Fruit fly (Drosophila melanogaster) whole organism, adult: ENCODE results near the gene Iru.

ENCODE experiments used
- CG11617 ChIP-seq: fragments of 200-800 bp; sonication (Bioruptor generic); optimal IDR thresholded peaks from 2 replicates; lab custom pipeline; 2017; ENCODE audit warnings: mild to moderate bottlenecking, missing biosample characterization, missing genetic modification reagents, missing genetic modification characterization
- CG12768 ChIP-seq: fragments of 200-800 bp; sonication (Bioruptor generic); optimal IDR thresholded peaks from 2 replicates; lab custom pipeline; 2017; ENCODE audit warnings: missing biosample characterization, missing genetic modification characterization, mild to moderate bottlenecking, moderate library complexity, missing genetic modification reagents
- CG33017 ChIP-seq: fragments of 200-800 bp; sonication (Bioruptor generic); optimal IDR thresholded peaks from 2 replicates; lab custom pipeline; 2018; ENCODE audit warnings: missing biosample characterization, mild to moderate bottlenecking, missing genetic modification characterization, moderate library complexity
- CG7045 ChIP-seq: fragments of 200-800 bp; sonication (Bioruptor generic); optimal IDR thresholded peaks from 2 replicates; lab custom pipeline; 2017; ENCODE audit warnings: missing biosample characterization, mild to moderate bottlenecking, missing genetic modification characterization
- Clk ChIP-seq: fragments of 200-800 bp; sonication (Bioruptor generic); optimal IDR thresholded peaks from 2 replicates; lab custom pipeline; 2017; ENCODE audit warnings: missing biosample characterization, missing genetic modification characterization
- cnc ChIP-seq, 2 experiments: fragments of >200 bp; optimal IDR thresholded peaks; 2 replicates each; lab custom pipeline; 2017
- kay ChIP-seq: fragments of 200-800 bp; sonication (Bioruptor generic); peaks from one replicate; lab custom pipeline; 2016; ENCODE audit warnings: missing biosample characterization, missing genetic modification characterization, borderline replicate concordance

dm6 chr3R:8963756-8964342, 42.4 kb upstream of the Iru start:
- no peak for TF ChIP-seq kay (GFP tag; lab: Kevin White, UChicago)
- TF ChIP-seq Clk (GFP tag; lab: Kevin White, UChicago): no peak
- TF ChIP-seq CG33017 (tag; lab: Kevin White, UChicago): no peak
- TF ChIP-seq CG7045: no peak
- no peak for TF ChIP-seq CG11617 (GFP tag; lab: Kevin White, UChicago)
- TF ChIP-seq CG12768: no peak
- TF ChIP-seq cnc (optimal IDR thresholded peaks at IDR 0.05; lab: Kevin White, UChicago): no peak
